Worm (Caenorhabditis elegans) whole organism, L1 larva: ENCODE results near the gene C24H10.2.

Experiments
- aha-1 ChIP-seq: fragments of 150-350 bp; optimal IDR thresholded peaks from 2 replicates; lab custom pipeline; 2014; ENCODE audit warnings: missing biosample characterization, missing genetic modification characterization
- aly-2 ChIP-seq: fragments of 150-350 bp; optimal IDR thresholded peaks from 2 replicates; lab custom pipeline; 2014; ENCODE audit warnings: missing biosample characterization, missing genetic modification characterization
- blmp-1 ChIP-seq: fragments of 150-350 bp; optimal IDR thresholded peaks from 2 replicates; lab custom pipeline; 2014; ENCODE audit warnings: missing biosample characterization, missing genetic modification characterization
- ceh-82 ChIP-seq, 3 experiments: fragments of 150-350 bp in 1 of 3; sonication (generic microtip) in 2 of 3; optimal IDR thresholded peaks; 2 replicates each; lab custom pipeline; 2014 to 2017; ENCODE audit warnings: missing biosample characterization in 3 of 3, missing genetic modification characterization in 3 of 3
- ceh-88 ChIP-seq: fragments of 200-800 bp; sonication (Bioruptor generic); IDR thresholded peaks from 2 replicates; pipeline ENCODE4 v1.3.6; 2022; ENCODE audit warnings: missing genetic modification characterization, missing compliant biosample characterization
- ets-5 ChIP-seq: fragments of 200-800 bp; sonication (Bioruptor generic); IDR thresholded peaks from 2 replicates; pipeline ENCODE4 v1.3.6; 2022; ENCODE audit warnings: missing genetic modification characterization, missing compliant biosample characterization
- fkh-8 ChIP-seq: sonication (generic microtip); optimal IDR thresholded peaks from 2 replicates; lab custom pipeline; 2016; ENCODE audit warnings: mild to moderate bottlenecking, missing genetic modification characterization, missing compliant biosample characterization
- grh-1 ChIP-seq: fragments of 200-800 bp; sonication (Bioruptor generic); IDR thresholded peaks from 2 replicates; pipeline ENCODE4 v1.3.6; 2022; ENCODE audit warnings: missing genetic modification reagents, missing genetic modification characterization, missing compliant biosample characterization
- hlh-17 ChIP-seq: fragments of 200-800 bp; sonication (Bioruptor generic); optimal IDR thresholded peaks from 2 replicates; lab custom pipeline; 2018; ENCODE audit warnings: missing genetic modification characterization, mild to moderate bottlenecking, missing compliant biosample characterization, moderate library complexity, borderline replicate concordance
- irx-1 ChIP-seq: sonication (generic microtip); optimal IDR thresholded peaks from 2 replicates; lab custom pipeline; 2016; ENCODE audit warnings: missing genetic modification characterization, missing compliant biosample characterization
- jun-1 ChIP-seq: fragments of 150-350 bp; optimal IDR thresholded peaks from 2 replicates; lab custom pipeline; 2014; ENCODE audit warnings: missing biosample characterization, missing genetic modification reagents, missing genetic modification characterization
- lin-14 ChIP-seq: fragments of 200-800 bp; sonication (Bioruptor generic); optimal IDR thresholded peaks from 2 replicates; lab custom pipeline; 2018; ENCODE audit warnings: mild to moderate bottlenecking, missing genetic modification characterization, moderate library complexity, missing compliant biosample characterization
- lin-35 ChIP-seq, 2 experiments: fragments of 150-350 bp; optimal IDR thresholded peaks; 2 replicates each; lab custom pipeline; 2014; ENCODE audit warnings: missing biosample characterization in 2 of 2, missing genetic modification characterization in 2 of 2, missing genetic modification reagents in 2 of 2
- lir-3 ChIP-seq: sonication (generic microtip); optimal IDR thresholded peaks from 2 replicates; lab custom pipeline; 2016; ENCODE audit warnings: mild to moderate bottlenecking, missing genetic modification characterization, moderate library complexity, missing compliant biosample characterization; ENCODE audit not compliant: poor library complexity
- lsy-2 ChIP-seq, 2 experiments: fragments of 150-350 bp; optimal IDR thresholded peaks; 2 replicates each; lab custom pipeline; 2014; ENCODE audit warnings: missing biosample characterization in 2 of 2, missing genetic modification characterization in 2 of 2
- mdl-1 ChIP-seq, 2 experiments: fragments of 150-350 bp; optimal IDR thresholded peaks; 2 replicates each; lab custom pipeline; 2014 to 2017; ENCODE audit warnings: missing biosample characterization in 2 of 2, missing genetic modification characterization in 2 of 2, inconsistent platforms in 1 of 2
- nhr-20 ChIP-seq: sonication (generic microtip); optimal IDR thresholded peaks from 2 replicates; lab custom pipeline; 2016; ENCODE audit warnings: mild to moderate bottlenecking, missing genetic modification characterization, missing compliant biosample characterization
- nhr-76 ChIP-seq: sonication (generic microtip); optimal IDR thresholded peaks from 2 replicates; lab custom pipeline; 2017; ENCODE audit warnings: missing biosample characterization, missing genetic modification characterization
- nhr-77 ChIP-seq: fragments of 150-350 bp; optimal IDR thresholded peaks from 2 replicates; lab custom pipeline; 2014; ENCODE audit warnings: missing biosample characterization, missing genetic modification characterization
- nhr-85 ChIP-seq: sonication (generic microtip); peaks from one replicate; lab custom pipeline; 2016; ENCODE audit warnings: missing genetic modification characterization, inconsistent platforms, missing compliant biosample characterization
- pax-3 ChIP-seq: fragments of 200-800 bp; sonication (Bioruptor generic); optimal IDR thresholded peaks from 2 replicates; lab custom pipeline; 2018; ENCODE audit warnings: mild to moderate bottlenecking, missing genetic modification characterization, moderate library complexity, missing compliant biosample characterization
- rnt-1 ChIP-seq: sonication (generic microtip); optimal IDR thresholded peaks from 2 replicates; lab custom pipeline; 2016; ENCODE audit warnings: mild to moderate bottlenecking, missing genetic modification characterization, moderate library complexity, missing compliant biosample characterization
- skn-1 ChIP-seq: fragments of 150-350 bp; optimal IDR thresholded peaks from 2 replicates; lab custom pipeline; 2014; ENCODE audit warnings: missing biosample characterization, missing genetic modification characterization
- sox-4 ChIP-seq: sonication (generic microtip); optimal IDR thresholded peaks from 2 replicates; lab custom pipeline; 2016; ENCODE audit warnings: missing genetic modification characterization, missing compliant biosample characterization
- sptf-1 ChIP-seq: fragments of 150-350 bp; optimal IDR thresholded peaks from 2 replicates; lab custom pipeline; 2014; ENCODE audit warnings: missing biosample characterization, missing genetic modification characterization
- tbx-2 ChIP-seq: sonication (generic microtip); optimal IDR thresholded peaks from 2 replicates; lab custom pipeline; 2016; ENCODE audit warnings: missing genetic modification characterization, missing compliant biosample characterization
- unc-30 ChIP-seq: sonication (generic microtip); optimal IDR thresholded peaks from 2 replicates; lab custom pipeline; 2017; ENCODE audit warnings: missing biosample characterization, missing genetic modification characterization
- unc-62 ChIP-seq: fragments of 150-350 bp; optimal IDR thresholded peaks from 2 replicates; lab custom pipeline; 2014; ENCODE audit warnings: missing biosample characterization, missing genetic modification reagents, missing genetic modification characterization
- unc-86 ChIP-seq: sonication (generic microtip); optimal IDR thresholded peaks from 2 replicates; lab custom pipeline; 2016; ENCODE audit warnings: missing genetic modification characterization, missing compliant biosample characterization
- zip-4 ChIP-seq: fragments of 200-800 bp; sonication (Bioruptor generic); optimal IDR thresholded peaks from 2 replicates; lab custom pipeline; 2018; ENCODE audit warnings: mild to moderate bottlenecking, missing genetic modification characterization, moderate library complexity, missing compliant biosample characterization
- ztf-4 ChIP-seq: fragments of 150-350 bp; optimal IDR thresholded peaks from 2 replicates; lab custom pipeline; 2014; ENCODE audit warnings: missing biosample characterization, missing genetic modification characterization

The C24H10.2 gene

DNA sequence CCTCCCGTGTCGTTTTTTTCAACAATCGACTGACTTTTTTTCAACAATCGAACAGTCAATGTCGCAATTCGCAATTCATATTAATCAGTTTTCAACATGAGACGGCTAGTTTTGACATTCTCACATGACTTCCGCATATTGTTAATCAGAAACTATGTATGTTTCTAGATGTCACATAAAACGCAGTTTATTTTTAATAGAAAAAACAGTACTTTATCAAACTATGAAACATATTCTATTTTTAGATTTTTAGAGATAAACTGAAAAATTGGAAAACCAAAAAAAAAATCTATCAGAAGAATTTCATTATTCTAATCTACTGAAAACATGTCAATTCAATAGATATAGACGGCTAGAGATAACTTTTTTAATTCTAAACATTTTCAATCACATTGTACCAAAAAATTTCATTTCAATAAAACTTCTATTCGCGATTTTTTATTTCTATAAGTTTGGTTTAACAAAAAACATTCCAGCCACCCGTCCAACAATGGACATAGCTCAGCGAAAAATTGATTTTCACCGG, 23.0 kb downstream of the C24H10.2 start, which contains the start of gene pnk-4:
pnk-4 (plus strand) TSS at position 476 of the 526 bp plus-strand sequence.
- TF ChIP-seq aha-1, result no peak
- no peak for TF ChIP-seq nhr-20 (tag; lab: Kevin White, UChicago)
- TF ChIP-seq ztf-4, result no peak
- TF ChIP-seq nhr-77 (tag; lab: Kevin White, UChicago), result no peak
- TF ChIP-seq lin-35 (GFP tag; optimal IDR thresholded peaks at IDR 0.05; lab: Kevin White, UChicago), result peak in 1 of 2 experiments; percentile 15
- TF ChIP-seq, all 84 proteins: peak for 1

DNA sequence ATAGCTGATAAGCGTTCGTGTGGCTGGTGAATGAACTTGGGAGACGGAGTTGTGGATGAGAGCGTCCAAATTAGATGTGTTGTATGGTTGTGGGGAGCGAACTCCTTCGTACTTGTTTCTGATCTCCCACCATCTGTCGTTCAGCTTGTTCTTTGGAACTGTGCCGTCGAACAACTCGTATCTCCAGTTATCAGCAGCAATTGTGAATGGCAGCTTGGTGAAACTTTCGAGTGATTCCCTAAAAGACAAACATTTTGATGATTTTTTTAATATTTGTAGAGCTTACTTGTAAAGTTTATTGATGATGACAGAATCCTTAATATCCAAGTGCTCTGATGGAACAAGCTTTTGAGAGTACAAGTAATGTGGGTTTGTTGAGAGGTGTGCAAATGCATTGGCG, 29.6 kb downstream of the C24H10.2 start:
- TF ChIP-seq sox-4 (tag; lab: Kevin White, UChicago) (no peak), rnt-1 (tag; lab: Kevin White, UChicago) (no peak)

DNA sequence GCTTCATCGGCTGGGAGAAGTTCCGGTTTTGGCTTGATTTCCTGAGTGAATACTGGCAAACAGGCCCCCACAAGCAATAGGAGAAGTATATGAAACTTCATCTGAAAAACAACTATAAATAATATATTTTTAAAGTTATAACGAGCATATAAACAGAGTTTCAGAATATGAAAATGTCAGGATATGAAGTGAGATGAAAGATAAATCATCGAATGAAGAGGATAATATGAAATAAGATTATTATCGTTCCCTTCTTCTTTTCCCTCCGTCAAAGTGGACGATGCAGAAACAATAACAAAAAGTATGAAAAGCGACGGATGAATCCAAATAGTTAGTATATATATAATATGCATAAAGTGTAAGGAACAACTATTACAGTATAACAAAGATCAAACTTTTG, 32.6 kb downstream of the C24H10.2 start, which contains the start of gene acn-1:
acn-1 (minus strand) TSS at position 101 of the 400 bp plus-strand sequence.
- TF ChIP-seq pax-3 (tag; lab: Kevin White, UChicago) (no peak), irx-1 (tag; lab: Kevin White, UChicago) (no peak), unc-86 (tag; lab: Kevin White, UChicago) (no peak), grh-1 (GFP tag; lab: Robert Waterston, UW) (no peak), tbx-2 (tag; lab: Kevin White, UChicago) (no peak), sptf-1 (no peak), aha-1 (no peak), aly-2 (tag; lab: Kevin White, UChicago) (no peak), zip-4 (GFP tag; lab: Kevin White, UChicago) (no peak), lsy-2 (tag; optimal IDR thresholded peaks at IDR 0.05; lab: Kevin White, UChicago) (no peak), nhr-76 (tag; lab: Kevin White, UChicago) (no peak), skn-1 (tag; lab: Kevin White, UChicago) (no peak), unc-30 (tag; lab: Kevin White, UChicago) (no peak), nhr-85 (tag; lab: Kevin White, UChicago) (no peak), unc-62 (GFP tag; lab: Kevin White, UChicago) (no peak), jun-1 (tag; lab: Kevin White, UChicago) (no peak)

DNA sequence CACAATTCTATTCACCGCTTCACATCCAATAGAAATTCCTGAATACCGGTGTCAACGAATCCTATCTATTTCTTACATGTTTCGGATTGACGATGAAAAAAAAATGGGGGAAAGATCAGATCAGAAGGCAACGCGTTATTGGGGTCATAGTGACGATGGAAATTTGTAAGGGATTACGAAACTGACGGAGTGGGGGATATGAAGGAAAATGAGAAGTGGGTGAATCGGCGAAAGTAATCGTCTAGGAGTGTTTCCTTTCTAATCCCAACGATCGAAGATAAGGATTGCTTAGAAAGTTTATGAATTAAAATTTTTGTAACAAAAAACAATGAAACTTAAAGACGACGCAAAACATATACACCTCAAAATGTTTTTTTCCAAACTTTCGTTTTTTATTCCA, 34.5 kb downstream of the C24H10.2 start:
- TF ChIP-seq tbx-2 (tag; lab: Kevin White, UChicago), result no peak
- peak; percentile 98 for TF ChIP-seq blmp-1 (tag; lab: Kevin White, UChicago)
- no peak for TF ChIP-seq lsy-2 (tag; optimal IDR thresholded peaks at IDR 0.05; lab: Kevin White, UChicago)

DNA sequence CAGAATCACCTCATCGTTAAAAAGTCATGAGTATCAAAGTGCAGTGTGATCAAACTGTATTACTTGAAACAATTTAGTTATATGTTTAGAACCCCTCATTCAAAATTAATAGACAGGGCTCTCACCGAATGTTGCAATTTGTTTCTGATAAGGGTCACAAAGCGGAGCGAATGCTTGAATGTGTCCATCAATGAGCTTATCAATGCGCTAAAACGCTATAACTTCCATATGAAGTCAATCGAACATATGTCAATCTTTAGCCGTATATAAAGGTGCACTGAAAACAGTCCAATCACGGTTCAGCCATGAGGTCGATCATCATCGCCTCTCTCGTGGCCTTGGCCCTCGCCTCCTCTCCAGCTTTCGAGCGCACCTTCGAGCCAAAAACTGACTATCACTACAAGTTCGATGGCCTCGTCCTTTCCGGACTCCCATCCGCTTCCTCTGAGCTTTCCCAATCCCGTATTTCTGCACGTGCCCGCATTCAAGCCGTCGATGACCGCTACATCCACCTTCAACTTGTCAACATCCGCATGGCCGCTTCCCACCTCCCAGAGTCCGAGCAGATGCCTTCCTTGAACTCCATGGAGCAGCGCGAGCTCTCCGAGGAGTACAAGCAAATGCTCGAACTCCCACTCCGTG, 36.5 kb downstream of the C24H10.2 start, which contains the start of gene vit-2:
vit-2 (plus strand) TSS at position 305 of the 642 bp plus-strand sequence.
- TF ChIP-seq rnt-1 (tag; lab: Kevin White, UChicago) (no peak), ets-5 (0 out of 2 replicates have a peak, but pooled peaks have one; percentile 16)

DNA sequence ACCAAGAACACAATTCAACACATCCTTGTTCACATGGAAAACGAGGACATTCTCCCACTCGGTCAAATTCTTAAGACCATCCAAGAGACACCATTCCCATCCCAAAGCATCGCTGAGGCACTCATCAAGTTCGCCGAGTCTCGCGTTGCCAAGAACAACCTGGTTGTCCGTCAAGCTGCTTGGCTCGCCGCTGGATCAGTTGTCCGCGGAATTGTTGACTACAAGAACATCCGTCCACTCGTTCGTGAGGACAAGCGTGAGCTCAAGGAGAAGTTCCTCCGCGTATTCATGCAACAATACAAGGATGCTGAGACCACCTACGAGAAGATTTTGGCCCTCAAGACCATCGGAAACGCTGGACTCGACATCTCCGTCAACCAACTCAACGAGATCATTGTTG, 37.9 kb downstream of the C24H10.2 start:
- TF ChIP-seq hlh-17 (GFP tag; lab: Kevin White, UChicago) (no peak), ceh-88 (GFP tag; lab: Robert Waterston, UW) (no peak), ets-5 (no peak), skn-1 (tag; lab: Kevin White, UChicago) (no peak), ceh-82 (tag; optimal IDR thresholded peaks at IDR 0.05; lab: Kevin White, UChicago) (no peak), lir-3 (tag; lab: Kevin White, UChicago) (no peak), lin-14 (GFP tag; lab: Kevin White, UChicago) (no peak), mdl-1 (tag; optimal IDR thresholded peaks at IDR 0.05; lab: Kevin White, UChicago) (no peak), fkh-8 (tag; lab: Kevin White, UChicago) (no peak), nhr-20 (tag; lab: Kevin White, UChicago) (no peak)
